Fruit fly (Drosophila melanogaster) whole organism, embryonic: ENCODE results near the gene CG46311.

Source experiments
- Ada2b ChIP-seq: fragments of 200-800 bp; sonication (Bioruptor generic); IDR thresholded peaks from 2 replicates; pipeline ENCODE4 v1.3.6; 2022; ENCODE audit warnings: missing biosample characterization, missing genetic modification characterization
- Atf3 ChIP-seq: fragments of 200-800 bp; sonication (Bioruptor generic); optimal IDR thresholded peaks from 3 replicates; lab custom pipeline; 2016; ENCODE audit warnings: missing biosample characterization, missing genetic modification characterization
- CG11398 ChIP-seq: fragments of 200-800 bp; sonication (Bioruptor generic); optimal IDR thresholded peaks from 2 replicates; lab custom pipeline; 2016; ENCODE audit warnings: missing biosample characterization, missing genetic modification characterization
- CG11695 ChIP-seq: fragments of 200-800 bp; sonication (Bioruptor generic); IDR thresholded peaks from 3 replicates; pipeline ENCODE4 v1.3.6; 2022; ENCODE audit warnings: missing biosample characterization, missing genetic modification characterization
- CG13424 ChIP-seq: fragments of 200-800 bp; sonication (Bioruptor generic); optimal IDR thresholded peaks from 2 replicates; lab custom pipeline; 2019; ENCODE audit warnings: missing biosample characterization, mild to moderate bottlenecking, missing genetic modification characterization, moderate library complexity
- CG13775 ChIP-seq: fragments of 200-800 bp; sonication (Bioruptor generic); optimal IDR thresholded peaks from 3 replicates; lab custom pipeline; 2017; ENCODE audit warnings: missing biosample characterization, mild to moderate bottlenecking, missing genetic modification characterization
- CG13894 ChIP-seq: fragments of 200-800 bp; sonication (Bioruptor generic); optimal IDR thresholded peaks from 3 replicates; lab custom pipeline; 2018; ENCODE audit warnings: missing biosample characterization, mild to moderate bottlenecking, missing genetic modification characterization, moderate library complexity
- CG32532 ChIP-seq: fragments of 200-800 bp; sonication (Bioruptor generic); IDR thresholded peaks from 2 replicates; pipeline ENCODE4 v1.3.6; 2022; ENCODE audit warnings: missing biosample characterization, missing genetic modification characterization
- CG4820 ChIP-seq: fragments of 200-800 bp; sonication (Bioruptor generic); optimal IDR thresholded peaks from 3 replicates; lab custom pipeline; 2016; ENCODE audit warnings: missing biosample characterization, missing genetic modification characterization
- CG5245 ChIP-seq: fragments of 200-800 bp; sonication (Bioruptor generic); optimal IDR thresholded peaks from 3 replicates; lab custom pipeline; 2016; ENCODE audit warnings: missing biosample characterization, missing genetic modification characterization
- CG6175 ChIP-seq: fragments of 200-800 bp; sonication (Bioruptor generic); IDR thresholded peaks from 3 replicates; pipeline ENCODE4 v1.3.6; 2022; ENCODE audit warnings: missing biosample characterization, missing genetic modification characterization
- CG6254 ChIP-seq: fragments of 200-800 bp; sonication (Bioruptor generic); optimal IDR thresholded peaks from 3 replicates; lab custom pipeline; 2017; ENCODE audit warnings: mild to moderate bottlenecking, missing biosample characterization, missing genetic modification reagents, missing genetic modification characterization
- CG6689 ChIP-seq: fragments of 200-800 bp; sonication (Bioruptor generic); IDR thresholded peaks from 2 replicates; pipeline ENCODE4 v1.3.6; 2022; ENCODE audit warnings: missing biosample characterization, missing genetic modification characterization
- CG6813 ChIP-seq: fragments of 200-800 bp; sonication (Bioruptor generic); optimal IDR thresholded peaks from 2 replicates; lab custom pipeline; 2017; ENCODE audit warnings: missing biosample characterization, missing genetic modification characterization, mild to moderate bottlenecking, moderate library complexity, missing genetic modification reagents
- CG7963 ChIP-seq: fragments of 200-800 bp; sonication (Bioruptor generic); IDR thresholded peaks from 3 replicates; pipeline ENCODE4 v1.3.6; 2022; ENCODE audit warnings: missing biosample characterization, missing genetic modification characterization; ENCODE audit not compliant: partially characterized antibody
- CG8290 ChIP-seq, 3 experiments: fragments of 200-800 bp; sonication (Bioruptor generic); optimal IDR thresholded peaks; 2 replicates each; lab custom pipeline; 2016 to 2019; ENCODE audit warnings: missing biosample characterization in 3 of 3, missing genetic modification characterization in 3 of 3, mild to moderate bottlenecking in 2 of 3, moderate library complexity in 1 of 3
- CHES-1-like ChIP-seq: fragments of 200-800 bp; sonication (Bioruptor generic); optimal IDR thresholded peaks from 2 replicates; lab custom pipeline; 2016; ENCODE audit warnings: missing biosample characterization, missing genetic modification characterization
- D19A ChIP-seq: fragments of 200-800 bp; optimal IDR thresholded peaks from 3 replicates; lab custom pipeline; 2019; ENCODE audit warnings: missing biosample characterization, mild to moderate bottlenecking, missing genetic modification characterization, moderate library complexity
- Dip3 ChIP-seq: fragments of 200-800 bp; sonication (Bioruptor generic); optimal IDR thresholded peaks from 3 replicates; lab custom pipeline; 2016; ENCODE audit warnings: missing biosample characterization, missing genetic modification characterization
- Dll ChIP-seq: fragments of 200-800 bp; sonication (Bioruptor generic); IDR thresholded peaks from 4 replicates; pipeline ENCODE4 v1.3.6; 2022; ENCODE audit warnings: missing biosample characterization, missing genetic modification characterization; ENCODE audit not compliant: partially characterized antibody
- Dref ChIP-seq: fragments of 200-800 bp; sonication (Bioruptor generic); IDR thresholded peaks from 2 replicates; pipeline ENCODE4 v1.3.6; 2022; ENCODE audit warnings: missing biosample characterization, missing genetic modification characterization
- Ets65A ChIP-seq: fragments of 200-800 bp; sonication (Bioruptor generic); peaks from one replicate; lab custom pipeline; 2016; ENCODE audit warnings: missing biosample characterization, missing genetic modification characterization
- Hr51 ChIP-seq, 2 experiments: fragments of 200-800 bp; sonication (Bioruptor generic); optimal IDR thresholded peaks; 2 replicates in 1 of 2; 3 replicates in 1 of 2; lab custom pipeline; 2016 to 2018; ENCODE audit warnings: missing biosample characterization in 2 of 2, missing genetic modification characterization in 2 of 2, mild to moderate bottlenecking in 1 of 2, moderate library complexity in 1 of 2
- MESR4 ChIP-seq: fragments of 200-800 bp; sonication (Bioruptor generic); optimal IDR thresholded peaks from 2 replicates; lab custom pipeline; 2018; ENCODE audit warnings: missing biosample characterization, mild to moderate bottlenecking, missing genetic modification characterization, moderate library complexity
- Sry-β ChIP-seq: fragments of 200-800 bp; sonication (Bioruptor generic); optimal IDR thresholded peaks from 2 replicates; lab custom pipeline; 2018; ENCODE audit warnings: missing biosample characterization, mild to moderate bottlenecking, missing genetic modification characterization, moderate library complexity
- Taf1 ChIP-seq: fragments of 200-800 bp; sonication (Bioruptor generic); IDR thresholded peaks from 2 replicates; pipeline ENCODE4 v1.3.6; 2022; ENCODE audit warnings: missing biosample characterization, missing genetic modification characterization
- Tbp ChIP-seq: fragments of >200 bp; optimal IDR thresholded peaks from 2 replicates; lab custom pipeline; 2018; ENCODE audit warnings: missing biosample characterization, missing genetic modification characterization
- Trl ChIP-seq, 3 experiments: fragments of >200 bp in 2 of 3; fragments of 200-800 bp in 1 of 3; sonication (Bioruptor generic) in 1 of 3; optimal IDR thresholded peaks; 2 replicates in 1 of 3; 3 replicates in 2 of 3; lab custom pipeline; 2016 to 2017; ENCODE audit warnings: missing biosample characterization in 1 of 3, missing genetic modification characterization in 1 of 3
- Xrp1 ChIP-seq: fragments of 200-800 bp; sonication (Bioruptor generic); IDR thresholded peaks from 2 replicates; pipeline ENCODE4 v1.3.6; 2022; ENCODE audit warnings: missing biosample characterization, missing genetic modification characterization
- btn ChIP-seq: fragments of 200-800 bp; sonication (Bioruptor generic); optimal IDR thresholded peaks from 2 replicates; lab custom pipeline; 2016; ENCODE audit warnings: missing biosample characterization, missing genetic modification characterization
- caup ChIP-seq: fragments of 200-800 bp; sonication (Bioruptor generic); optimal IDR thresholded peaks from 3 replicates; lab custom pipeline; 2017; ENCODE audit warnings: missing biosample characterization, mild to moderate bottlenecking, missing genetic modification characterization, moderate library complexity; ENCODE audit not compliant: severe bottlenecking
- fd96Cb ChIP-seq: fragments of 200-800 bp; sonication (Bioruptor generic); optimal IDR thresholded peaks from 2 replicates; lab custom pipeline; 2018; ENCODE audit warnings: missing biosample characterization, mild to moderate bottlenecking, missing genetic modification characterization, moderate library complexity
- gem ChIP-seq: fragments of 200-800 bp; sonication (Bioruptor generic); optimal IDR thresholded peaks from 2 replicates; lab custom pipeline; 2019; ENCODE audit warnings: missing biosample characterization, mild to moderate bottlenecking, missing genetic modification characterization, moderate library complexity
- ind ChIP-seq: fragments of 200-800 bp; sonication (Bioruptor generic); optimal IDR thresholded peaks from 3 replicates; lab custom pipeline; 2016; ENCODE audit warnings: missing biosample characterization, missing genetic modification characterization
- kay ChIP-seq: fragments of 200-800 bp; sonication (Bioruptor generic); optimal IDR thresholded peaks from 2 replicates; lab custom pipeline; 2016; ENCODE audit warnings: missing biosample characterization, missing genetic modification characterization
- klu ChIP-seq: fragments of 200-800 bp; sonication (Bioruptor generic); IDR thresholded peaks from 2 replicates; pipeline ENCODE4 v1.3.6; 2022; ENCODE audit warnings: missing biosample characterization, missing genetic modification characterization
- nmo ChIP-seq: fragments of 200-800 bp; sonication (Bioruptor generic); optimal IDR thresholded peaks from 2 replicates; lab custom pipeline; 2018; ENCODE audit warnings: missing biosample characterization, mild to moderate bottlenecking, missing genetic modification characterization, moderate library complexity
- pan ChIP-seq, 4 experiments: fragments of >200 bp in 3 of 4; fragments of 200-800 bp in 1 of 4; sonication (Bioruptor generic) in 1 of 4; optimal IDR thresholded peaks in 3 of 4; IDR thresholded peaks in 1 of 4; 2 replicates each; pipeline versions ENCODE4 v1.3.6 to Lab custom; 2017 to 2022; ENCODE audit warnings: missing biosample characterization in 2 of 4, missing genetic modification characterization in 2 of 4, mixed read lengths in 1 of 4
- pb ChIP-seq: fragments of 200-800 bp; sonication (Bioruptor generic); optimal IDR thresholded peaks from 3 replicates; lab custom pipeline; 2016; ENCODE audit warnings: missing biosample characterization, missing genetic modification characterization
- row ChIP-seq: fragments of 200-800 bp; sonication (Bioruptor generic); IDR thresholded peaks from 3 replicates; pipeline ENCODE4 v1.3.6; 2022; ENCODE audit warnings: missing biosample characterization, missing genetic modification characterization
- schlank ChIP-seq: fragments of 200-800 bp; sonication (Bioruptor generic); optimal IDR thresholded peaks from 2 replicates; lab custom pipeline; 2018; ENCODE audit warnings: missing biosample characterization, mild to moderate bottlenecking, missing genetic modification characterization
- sisA ChIP-seq: fragments of 200-800 bp; sonication (Bioruptor generic); IDR thresholded peaks from 2 replicates; pipeline ENCODE4 v1.3.6; 2022; ENCODE audit warnings: missing biosample characterization, missing genetic modification characterization
- slbo ChIP-seq: fragments of 200-800 bp; sonication (Bioruptor generic); IDR thresholded peaks from 2 replicates; pipeline ENCODE4 v1.3.6; 2022; ENCODE audit warnings: missing biosample characterization, missing genetic modification characterization
- sug ChIP-seq: fragments of 200-800 bp; optimal IDR thresholded peaks from 2 replicates; lab custom pipeline; 2019; ENCODE audit warnings: missing biosample characterization, mild to moderate bottlenecking, missing genetic modification characterization, moderate library complexity
- trem ChIP-seq: fragments of 200-800 bp; optimal IDR thresholded peaks from 3 replicates; lab custom pipeline; 2019; ENCODE audit warnings: missing biosample characterization, mild to moderate bottlenecking, missing genetic modification characterization, moderate library complexity
- unc-4 ChIP-seq: fragments of 200-800 bp; sonication (Bioruptor generic); IDR thresholded peaks from 2 replicates; pipeline ENCODE4 v1.3.6; 2022; ENCODE audit warnings: missing biosample characterization, missing genetic modification characterization; ENCODE audit not compliant: partially characterized antibody
- wek ChIP-seq: fragments of 200-800 bp; sonication (Bioruptor generic); optimal IDR thresholded peaks from 3 replicates; lab custom pipeline; 2018; ENCODE audit warnings: missing biosample characterization, mild to moderate bottlenecking, missing genetic modification characterization, moderate library complexity

The CG46311 gene

DNA sequence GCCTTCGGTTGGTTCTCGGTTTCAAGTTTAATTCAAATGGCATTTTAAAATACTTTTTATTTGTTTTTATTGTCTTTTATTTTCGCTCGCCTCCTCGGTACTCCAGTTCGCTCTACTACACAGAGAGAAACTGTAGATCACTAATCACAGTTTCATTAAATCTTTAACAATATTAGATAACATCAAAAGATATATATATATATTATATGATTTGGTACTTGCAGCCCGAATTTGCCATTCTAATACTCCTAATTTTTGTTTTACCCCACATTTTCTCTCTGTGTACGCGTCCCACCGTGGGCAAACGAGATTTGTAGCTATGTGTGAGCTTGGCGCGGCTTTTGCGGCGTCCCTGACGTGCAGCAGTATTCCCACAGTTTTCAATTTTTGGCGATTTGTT, 34.0 kb upstream of the CG46311 start (continued):
- TF ChIP-seq CG8290 (GFP tag; optimal IDR thresholded peaks at IDR 0.05; lab: Kevin White, UChicago) (no peak), CG8290 (tag; optimal IDR thresholded peaks at IDR 0.05; lab: Kevin White, UChicago) (no peak), ind (GFP tag; lab: Kevin White, UChicago) (no peak), pan (optimal IDR thresholded peaks at IDR 0.05; lab: Kevin White, UChicago) (no peak), pan (GFP tag; optimal IDR thresholded peaks at IDR 0.05 in 1 of 2, IDR thresholded peaks at IDR 0.05 in 1 of 2) (peak in 1 of 2 experiments; percentile 11), CG4820 (GFP tag; lab: Kevin White, UChicago) (no peak), row (GFP tag; lab: Robert Waterston, UW) (peak; percentile 22; the same call in 1 of the 3 replicates), Xrp1 (GFP tag; lab: Robert Waterston, UW) (no peak), Ets65A (GFP tag; lab: Kevin White, UChicago) (no peak), CHES-1-like (GFP tag; lab: Kevin White, UChicago) (no peak), Dref (GFP tag; lab: Robert Waterston, UW) (no peak), MESR4 (no peak), Ada2b (GFP tag; lab: Robert Waterston, UW) (0 out of 2 replicates have a peak, but pooled peaks have one; percentile 30), Taf1 (GFP tag; lab: Robert Waterston, UW) (no peak), CG5245 (GFP tag; lab: Kevin White, UChicago) (no peak), Atf3 (GFP tag; lab: Kevin White, UChicago) (no peak), CG7963 (GFP tag; lab: Robert Waterston, UW) (no peak), CG6813 (GFP tag; lab: Kevin White, UChicago) (no peak), gem (tag; lab: Kevin White, UChicago) (peak; percentile 32), CG13424 (tag; lab: Kevin White, UChicago) (no peak), btn (GFP tag; lab: Kevin White, UChicago) (no peak), schlank (tag; lab: Kevin White, UChicago) (no peak), CG6689 (GFP tag; lab: Robert Waterston, UW) (no peak), trem (tag; lab: Kevin White, UChicago) (no peak), unc-4 (GFP tag; lab: Robert Waterston, UW) (no peak), slbo (no peak), Hr51 (GFP tag; optimal IDR thresholded peaks at IDR 0.05; lab: Kevin White, UChicago) (no peak), fd96Cb (tag; lab: Kevin White, UChicago) (no peak), Tbp (GFP tag; lab: Kevin White, UChicago) (no peak), sisA (GFP tag; lab: Robert Waterston, UW) (0 out of 2 replicates have a peak, but pooled peaks have one; percentile 16), CG13894 (tag; lab: Kevin White, UChicago) (no peak), nmo (no peak), Dip3 (no peak), CG6175 (GFP tag; lab: Robert Waterston, UW) (0 out of 3 replicates have a peak, but pooled peaks have one; percentile 11), wek (GFP tag; lab: Kevin White, UChicago) (no peak), sug (tag; lab: Kevin White, UChicago) (no peak), CG6254 (GFP tag; lab: Kevin White, UChicago) (no peak), D19A (tag; lab: Kevin White, UChicago) (no peak), Trl (optimal IDR thresholded peaks at IDR 0.05; lab: Kevin White, UChicago) (no peak), Trl (GFP tag; optimal IDR thresholded peaks at IDR 0.05; lab: Kevin White, UChicago) (no peak), CG11398 (GFP tag; lab: Kevin White, UChicago) (no peak), CG13775 (GFP tag; lab: Kevin White, UChicago) (no peak), pb (GFP tag; lab: Kevin White, UChicago) (no peak), Dll (GFP tag; lab: Robert Waterston, UW) (no peak), caup (GFP tag; lab: Kevin White, UChicago) (no peak), klu (GFP tag; lab: Robert Waterston, UW) (no peak), CG32532 (GFP tag; lab: Robert Waterston, UW) (no peak), kay (GFP tag; lab: Kevin White, UChicago) (no peak), CG11695 (no peak), Sry-β (no peak)
